Fruit fly (Drosophila melanogaster) Kc167 (cell line): ENCODE data around the gene CG42588.

Experiments
- Myc ChIP-seq: fragments of >200 bp; optimal IDR thresholded peaks from 2 replicates; lab custom pipeline; 2017; ENCODE audit warnings: missing external identifiers
- Sin3A ChIP-seq: fragments of >200 bp; optimal IDR thresholded peaks from 2 replicates; lab custom pipeline; 2018; ENCODE audit warnings: missing external identifiers
- h ChIP-seq: fragments of >200 bp; optimal IDR thresholded peaks from 3 replicates; lab custom pipeline; 2018; ENCODE audit warnings: missing external identifiers
- insv ChIP-seq: fragments of >200 bp; optimal IDR thresholded peaks from 3 replicates; lab custom pipeline; 2018; ENCODE audit warnings: missing external identifiers
- psq ChIP-seq: fragments of >200 bp; optimal IDR thresholded peaks from 2 replicates; lab custom pipeline; 2017; ENCODE audit warnings: missing external identifiers
- ttk ChIP-seq: sonication (Bioruptor generic); optimal IDR thresholded peaks from 2 replicates; lab custom pipeline; 2017; ENCODE audit warnings: missing external identifiers

The CG42588 gene

DNA sequence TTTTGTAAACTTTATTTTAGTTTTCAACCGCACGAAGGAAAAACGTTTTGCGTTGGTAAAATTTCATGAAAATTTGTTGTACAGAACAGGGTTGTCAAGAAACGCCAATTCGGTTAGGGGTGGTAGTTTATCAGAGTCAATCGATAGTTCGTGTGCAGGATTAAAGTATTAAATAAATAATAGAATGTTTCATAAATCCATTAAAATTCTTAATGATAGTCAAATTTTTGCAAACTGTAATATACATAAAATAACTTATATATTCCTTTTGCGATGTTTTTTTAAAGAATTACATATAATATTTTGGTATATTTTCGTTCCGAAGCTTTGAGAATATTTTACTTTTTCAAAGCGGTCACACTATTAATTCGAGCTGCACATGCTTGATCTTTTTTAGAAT lies at the start of gene CG42588, which contains the start of gene Sf3a2:
Gene CG42588, plus strand, starts transcription at position 348 of the 400 bp plus-strand sequence.
Gene Sf3a2, minus strand, starts transcription at position 113 of the 400 bp plus-strand sequence.
- TF ChIP-seq Myc (lab: Kevin White, UChicago) (no peak), ttk (lab: Kevin White, UChicago) (no peak), psq (lab: Kevin White, UChicago) (no peak), h (lab: Kevin White, UChicago) (no peak), Sin3A (no peak), insv (no peak)

- TF ChIP-seq insv (no peak), psq (lab: Kevin White, UChicago) (no peak), Sin3A (no peak), h (lab: Kevin White, UChicago) (no peak), ttk (lab: Kevin White, UChicago) (no peak), Myc (lab: Kevin White, UChicago) (no peak)
Observed at dm6 chr3L:12772740-12773686, 41.0 kb upstream of the CG42588 start, which contains the start of gene Hip1. Gene Hip1 (minus strand): TSS chr3L:12773573.

DNA sequence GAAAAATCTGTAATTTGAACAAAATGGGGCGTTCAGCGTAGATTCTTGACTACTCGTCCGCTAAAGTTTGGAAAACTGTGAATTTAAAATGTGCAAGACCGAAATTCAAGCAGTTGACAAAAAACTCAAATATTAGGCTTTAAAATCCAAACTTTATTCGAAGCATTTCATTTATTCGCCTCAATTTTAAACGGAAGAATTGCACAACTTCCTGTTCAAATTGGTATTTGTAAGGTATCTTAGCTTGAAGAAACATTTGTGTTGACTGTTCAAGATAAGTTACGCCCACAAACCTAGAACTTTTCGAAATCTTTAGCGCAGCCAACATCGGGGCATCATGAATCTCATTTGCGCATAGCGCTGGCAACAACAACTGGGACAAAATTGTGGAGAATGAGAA lies 35.4 kb upstream of the CG42588 start, which contains the start of gene CG32106:
Gene CG32106, minus strand, starts transcription at position 101 of the 400 bp plus-strand sequence.
- TF ChIP-seq Myc (lab: Kevin White, UChicago) (no peak), insv (no peak), Sin3A (no peak), psq (lab: Kevin White, UChicago) (no peak), h (lab: Kevin White, UChicago) (no peak), ttk (lab: Kevin White, UChicago) (no peak)

DNA sequence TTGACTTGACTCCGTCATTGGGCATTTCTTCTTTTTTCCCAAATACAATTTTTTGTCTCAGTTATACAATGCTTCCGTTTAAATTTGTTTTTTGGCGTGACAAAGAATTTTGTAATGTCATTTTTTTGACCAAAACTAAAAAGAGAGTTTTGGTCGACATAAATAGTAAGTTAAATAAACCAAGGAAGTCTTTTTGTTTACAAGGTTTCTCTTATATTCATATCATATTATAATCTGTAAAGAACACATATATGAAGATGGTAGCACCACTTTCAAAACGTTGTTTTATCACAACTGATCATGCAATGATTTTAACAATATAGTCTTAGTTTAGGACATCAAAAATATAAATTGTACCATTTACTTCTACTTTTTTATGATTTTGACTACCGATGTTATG lies 33.1 kb upstream of the CG42588 start, which contains the start of the genes CG10969 and CG17666:
Gene CG10969, minus strand, starts transcription at position 101 of the 400 bp plus-strand sequence.
Gene CG17666, plus strand, starts transcription at position 329 of the 400 bp plus-strand sequence.
- TF ChIP-seq h (lab: Kevin White, UChicago) (no peak), insv (no peak), ttk (lab: Kevin White, UChicago) (no peak), Sin3A (no peak), psq (lab: Kevin White, UChicago) (no peak)

DNA sequence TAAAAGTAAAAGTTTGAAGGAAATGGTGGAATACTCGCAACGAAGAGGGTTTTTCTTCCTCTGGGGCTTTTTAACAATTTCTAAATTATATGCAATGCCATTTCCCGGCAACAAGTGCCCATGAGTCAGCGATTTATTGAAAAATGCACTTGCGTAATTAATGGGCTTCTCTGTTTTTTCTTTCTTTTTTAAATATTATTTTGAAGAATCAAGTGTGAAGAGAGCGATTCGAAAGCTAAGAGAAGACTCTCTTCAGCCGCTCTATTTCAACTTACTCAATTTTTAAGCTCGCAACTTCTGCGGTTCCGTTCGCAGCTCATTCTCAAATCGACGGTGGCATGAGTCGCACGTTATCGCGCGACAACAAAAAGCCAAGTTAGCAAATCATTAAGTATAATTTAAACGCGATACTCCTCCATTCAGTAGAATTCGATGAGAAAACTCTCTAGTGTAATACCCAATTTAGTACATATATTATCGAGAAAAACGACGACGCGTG lies 24.1 kb upstream of the CG42588 start, which contains the start of gene CG42709:
Gene CG42709, plus strand, starts transcription at position 318 of the 499 bp plus-strand sequence.
- TF ChIP-seq Sin3A (no peak), Myc (lab: Kevin White, UChicago) (no peak), psq (lab: Kevin White, UChicago) (no peak), insv (no peak), h (lab: Kevin White, UChicago) (no peak)

dm6 chr3L:12790783-12791678 lies 23.0 kb upstream of the CG42588 start:
- TF ChIP-seq Myc (lab: Kevin White, UChicago) (no peak), insv (no peak), psq (lab: Kevin White, UChicago) (no peak), ttk (lab: Kevin White, UChicago) (no peak), Sin3A (no peak), h (lab: Kevin White, UChicago) (no peak)

- TF ChIP-seq psq (lab: Kevin White, UChicago) = no peak
- TF ChIP-seq Sin3A = no peak
Observed at dm6 chr3L:12791679-12792229, 22.3 kb upstream of the CG42588 start.

- TF ChIP-seq Sin3A (no peak), Myc (lab: Kevin White, UChicago) (no peak), h (lab: Kevin White, UChicago) (no peak), psq (lab: Kevin White, UChicago) (no peak), ttk (lab: Kevin White, UChicago) (no peak), insv (no peak)
Observed at dm6 chr3L:12792933-12793448, 21.1 kb upstream of the CG42588 start.

dm6 chr3L:12794532-12794931 lies 19.5 kb upstream of the CG42588 start:
- TF ChIP-seq Sin3A = no peak
- TF ChIP-seq Myc (lab: Kevin White, UChicago) = no peak
- no peak for TF ChIP-seq psq (lab: Kevin White, UChicago)
- TF ChIP-seq h (lab: Kevin White, UChicago) = no peak
- TF ChIP-seq insv = no peak
- no peak for TF ChIP-seq ttk (lab: Kevin White, UChicago)

DNA sequence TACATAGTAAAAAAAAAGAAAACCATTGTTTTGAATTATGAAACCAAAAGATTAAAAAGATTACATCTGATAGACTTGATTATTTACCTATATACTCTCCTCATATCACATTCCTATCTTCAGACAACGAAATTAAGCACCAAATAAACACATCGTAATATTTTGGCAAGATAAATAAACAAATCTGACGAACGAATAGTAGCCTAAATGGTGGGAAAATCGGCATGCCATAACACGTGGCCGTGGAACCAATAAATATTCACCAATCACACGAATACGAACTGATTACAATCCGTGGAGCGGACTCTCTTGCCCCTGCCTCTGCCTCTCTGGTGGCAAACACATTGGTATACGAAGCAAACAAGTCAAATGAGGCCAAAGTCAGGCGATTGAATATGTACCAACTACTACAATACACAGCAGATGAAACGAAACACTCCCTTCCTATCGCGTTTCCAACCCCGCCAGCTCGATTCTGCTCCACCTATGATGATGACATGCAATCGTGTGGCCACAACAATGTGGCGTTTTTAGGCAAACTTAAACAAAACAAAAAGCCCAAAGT lies 17.9 kb upstream of the CG42588 start:
- TF ChIP-seq psq (lab: Kevin White, UChicago) (no peak), ttk (lab: Kevin White, UChicago) (no peak), Sin3A (no peak), h (lab: Kevin White, UChicago) (no peak), insv (no peak), Myc (lab: Kevin White, UChicago) (no peak)
